Fruit fly (Drosophila melanogaster) whole organism, prepupa: Measurements from ENCODE around the gene EMC10.

Experiments used
- CG10631 ChIP-seq: fragments of 200-800 bp; sonication (Bioruptor generic); optimal IDR thresholded peaks from 2 replicates; lab custom pipeline; 2016; ENCODE audit warnings: missing biosample characterization, missing genetic modification characterization
- CG10669 ChIP-seq: fragments of 200-800 bp; sonication (Bioruptor generic); optimal IDR thresholded peaks from 3 replicates; lab custom pipeline; 2018; ENCODE audit warnings: missing biosample characterization, mild to moderate bottlenecking, missing genetic modification characterization, moderate library complexity
- CG11294 ChIP-seq: fragments of 200-800 bp; sonication (Bioruptor generic); IDR thresholded peaks from 2 replicates; pipeline ENCODE4 v1.3.6; 2022; ENCODE audit warnings: missing biosample characterization, missing genetic modification characterization
- CG11762 ChIP-seq: fragments of 200-800 bp; sonication (Bioruptor generic); optimal IDR thresholded peaks from 3 replicates; lab custom pipeline; 2016; ENCODE audit warnings: missing biosample characterization, missing genetic modification characterization; ENCODE audit not compliant: insufficient read depth
- CG11902 ChIP-seq: fragments of 200-800 bp; sonication (Bioruptor generic); optimal IDR thresholded peaks from 3 replicates; lab custom pipeline; 2016; ENCODE audit warnings: missing biosample characterization, missing genetic modification characterization
- CG1621 ChIP-seq: fragments of 200-800 bp; sonication (Bioruptor generic); optimal IDR thresholded peaks from 3 replicates; lab custom pipeline; 2018; ENCODE audit warnings: missing biosample characterization, mild to moderate bottlenecking, missing genetic modification characterization
- CG16779 ChIP-seq: fragments of 200-800 bp; sonication (Bioruptor generic); optimal IDR thresholded peaks from 3 replicates; lab custom pipeline; 2017; ENCODE audit warnings: missing biosample characterization, mild to moderate bottlenecking, missing genetic modification characterization
- CG3032 ChIP-seq: fragments of 200-800 bp; optimal IDR thresholded peaks from 2 replicates; lab custom pipeline; 2019; ENCODE audit warnings: missing biosample characterization, mild to moderate bottlenecking, missing genetic modification characterization, moderate library complexity
- CG32006 ChIP-seq: fragments of 200-800 bp; sonication (Bioruptor generic); optimal IDR thresholded peaks from 3 replicates; lab custom pipeline; 2017; ENCODE audit warnings: missing biosample characterization, mild to moderate bottlenecking, missing genetic modification characterization
- CG34406 ChIP-seq: fragments of 200-800 bp; sonication (Bioruptor generic); optimal IDR thresholded peaks from 3 replicates; lab custom pipeline; 2016; ENCODE audit warnings: missing biosample characterization, missing genetic modification characterization
- CG3919 ChIP-seq: fragments of 200-800 bp; sonication (Bioruptor generic); optimal IDR thresholded peaks from 3 replicates; lab custom pipeline; 2016; ENCODE audit warnings: missing biosample characterization, missing genetic modification characterization
- CG4318 ChIP-seq: fragments of 200-800 bp; sonication (Bioruptor generic); optimal IDR thresholded peaks from 3 replicates; lab custom pipeline; 2017; ENCODE audit warnings: missing biosample characterization, mild to moderate bottlenecking, missing genetic modification characterization
- CG6163 ChIP-seq: fragments of 200-800 bp; sonication (Bioruptor generic); IDR thresholded peaks from 3 replicates; pipeline ENCODE4 v1.3.6; 2022; ENCODE audit warnings: missing biosample characterization, missing genetic modification characterization
- CG6276 ChIP-seq: fragments of 200-800 bp; sonication (Bioruptor generic); optimal IDR thresholded peaks from 2 replicates; lab custom pipeline; 2017; ENCODE audit warnings: missing biosample characterization, mild to moderate bottlenecking, missing genetic modification characterization
- CG6808 ChIP-seq: fragments of 200-800 bp; sonication (Bioruptor generic); optimal IDR thresholded peaks from 3 replicates; lab custom pipeline; 2017; ENCODE audit warnings: missing biosample characterization, missing genetic modification characterization, mild to moderate bottlenecking, moderate library complexity, missing genetic modification reagents
- CG6854 ChIP-seq: fragments of 200-800 bp; sonication (Bioruptor generic); optimal IDR thresholded peaks from 2 replicates; lab custom pipeline; 2017; ENCODE audit warnings: missing biosample characterization, mild to moderate bottlenecking, missing genetic modification characterization
- CG7368 ChIP-seq: fragments of 200-800 bp; sonication (Bioruptor generic); optimal IDR thresholded peaks from 3 replicates; lab custom pipeline; 2016; ENCODE audit warnings: missing biosample characterization, missing genetic modification characterization
- CG8119 ChIP-seq: fragments of 200-800 bp; sonication (Bioruptor generic); IDR thresholded peaks from 3 replicates; pipeline ENCODE4 v1.3.6; 2022; ENCODE audit warnings: missing biosample characterization, missing genetic modification characterization
- CG8319 ChIP-seq: fragments of 200-800 bp; sonication (Bioruptor generic); optimal IDR thresholded peaks from 3 replicates; lab custom pipeline; 2016; ENCODE audit warnings: missing biosample characterization, missing genetic modification characterization
- CG9139 ChIP-seq: fragments of 200-800 bp; sonication (Bioruptor generic); optimal IDR thresholded peaks from 3 replicates; lab custom pipeline; 2017; ENCODE audit warnings: missing biosample characterization, mild to moderate bottlenecking, missing genetic modification characterization
- Eip75B ChIP-seq: fragments of 200-800 bp; sonication (Bioruptor generic); optimal IDR thresholded peaks from 3 replicates; lab custom pipeline; 2016; ENCODE audit warnings: missing biosample characterization, missing genetic modification characterization
- Eip78C ChIP-seq: fragments of 200-800 bp; sonication (Bioruptor generic); peaks from one replicate; lab custom pipeline; 2016; ENCODE audit warnings: missing biosample characterization, missing genetic modification characterization
- Eip93F ChIP-seq: fragments of 200-800 bp; sonication (Bioruptor generic); optimal IDR thresholded peaks from 2 replicates; lab custom pipeline; 2016; ENCODE audit warnings: missing biosample characterization, mild to moderate bottlenecking, missing genetic modification characterization
- Ets96B ChIP-seq: fragments of 200-800 bp; optimal IDR thresholded peaks from 2 replicates; lab custom pipeline; 2019; ENCODE audit warnings: missing biosample characterization, mild to moderate bottlenecking, missing genetic modification characterization, moderate library complexity
- Gug ChIP-seq: fragments of 200-800 bp; sonication (Bioruptor generic); IDR thresholded peaks from 2 replicates; pipeline ENCODE4 v1.3.6; 2022; ENCODE audit warnings: missing biosample characterization, missing genetic modification characterization
- Hr39 ChIP-seq: fragments of 200-800 bp; sonication (Bioruptor generic); optimal IDR thresholded peaks from 2 replicates; lab custom pipeline; 2016; ENCODE audit warnings: missing biosample characterization, missing genetic modification characterization
- OdsH ChIP-seq: fragments of 200-800 bp; sonication (Bioruptor generic); optimal IDR thresholded peaks from 3 replicates; lab custom pipeline; 2016; ENCODE audit warnings: missing biosample characterization, missing genetic modification characterization
- Sox15 ChIP-seq: fragments of 200-800 bp; sonication (Bioruptor generic); optimal IDR thresholded peaks from 3 replicates; lab custom pipeline; 2016; ENCODE audit warnings: missing biosample characterization, missing genetic modification characterization
- achi ChIP-seq: fragments of 200-800 bp; sonication (Bioruptor generic); optimal IDR thresholded peaks from 3 replicates; lab custom pipeline; 2016; ENCODE audit warnings: missing biosample characterization, missing genetic modification characterization
- acj6 ChIP-seq: fragments of 200-800 bp; sonication (Bioruptor generic); optimal IDR thresholded peaks from 3 replicates; lab custom pipeline; 2016; ENCODE audit warnings: missing biosample characterization, missing genetic modification characterization
- cyc ChIP-seq: fragments of 200-800 bp; sonication (Bioruptor generic); optimal IDR thresholded peaks from 3 replicates; lab custom pipeline; 2016; ENCODE audit warnings: missing biosample characterization, missing genetic modification characterization
- dsx ChIP-seq: fragments of 200-800 bp; optimal IDR thresholded peaks from 3 replicates; lab custom pipeline; 2019; ENCODE audit warnings: missing biosample characterization, mild to moderate bottlenecking, missing genetic modification characterization, moderate library complexity; ENCODE audit not compliant: poor library complexity, severe bottlenecking
- esn ChIP-seq: fragments of 200-800 bp; sonication (Bioruptor generic); optimal IDR thresholded peaks from 2 replicates; lab custom pipeline; 2016; ENCODE audit warnings: missing biosample characterization, mild to moderate bottlenecking, missing genetic modification characterization, moderate library complexity
- fd59A ChIP-seq: fragments of 200-800 bp; sonication (Bioruptor generic); optimal IDR thresholded peaks from 2 replicates; lab custom pipeline; 2017; ENCODE audit warnings: missing biosample characterization, mild to moderate bottlenecking, missing genetic modification characterization, missing genetic modification reagents
- fkh ChIP-seq: fragments of 200-800 bp; sonication (Bioruptor generic); optimal IDR thresholded peaks from 3 replicates; lab custom pipeline; 2017; ENCODE audit warnings: missing biosample characterization, mild to moderate bottlenecking, missing genetic modification characterization, moderate library complexity
- net ChIP-seq: fragments of 200-800 bp; sonication (Bioruptor generic); optimal IDR thresholded peaks from 3 replicates; lab custom pipeline; 2016; ENCODE audit warnings: missing biosample characterization, missing genetic modification characterization
- salr ChIP-seq, 2 experiments: fragments of 200-800 bp; sonication (Bioruptor generic); optimal IDR thresholded peaks; 3 replicates each; lab custom pipeline; 2016 to 2018; ENCODE audit warnings: missing biosample characterization in 2 of 2, missing genetic modification characterization in 2 of 2, mild to moderate bottlenecking in 1 of 2
- spab ChIP-seq: fragments of 200-800 bp; sonication (Bioruptor generic); optimal IDR thresholded peaks from 2 replicates; lab custom pipeline; 2017; ENCODE audit warnings: missing biosample characterization, mild to moderate bottlenecking, missing genetic modification characterization, missing genetic modification reagents
- ss ChIP-seq, 2 experiments: fragments of 200-800 bp; sonication (Bioruptor generic); optimal IDR thresholded peaks; 2 replicates in 1 of 2; 3 replicates in 1 of 2; lab custom pipeline; 2017 to 2018; ENCODE audit warnings: mild to moderate bottlenecking in 2 of 2, missing biosample characterization in 2 of 2, missing genetic modification characterization in 2 of 2, moderate library complexity in 1 of 2
- svp ChIP-seq: fragments of 200-800 bp; sonication (Bioruptor generic); peaks from one replicate; lab custom pipeline; 2016; ENCODE audit warnings: missing biosample characterization, missing genetic modification characterization
- topi ChIP-seq: fragments of 200-800 bp; sonication (Bioruptor generic); optimal IDR thresholded peaks from 3 replicates; lab custom pipeline; 2016; ENCODE audit warnings: missing biosample characterization, missing genetic modification characterization

The EMC10 gene

dm6 chr3L:21594408-21594807 is 20.5 kb downstream of the EMC10 start (continued):
- TF ChIP-seq salr (GFP tag; optimal IDR thresholded peaks at IDR 0.05; lab: Kevin White, UChicago) (peak in 1 of 2 experiments; percentile 37), Eip75B (GFP tag; lab: Kevin White, UChicago) (peak; percentile 59), CG7368 (peak; percentile 34), Gug (GFP tag; lab: Robert Waterston, UW) (no peak), CG6808 (GFP tag; lab: Kevin White, UChicago) (peak; percentile 46), CG9139 (no peak), CG6276 (no peak), Eip93F (GFP tag; lab: Kevin White, UChicago) (no peak)

dm6 chr3L:21598337-21598736 is 24.4 kb downstream of the EMC10 start:
- TF ChIP-seq ss (GFP tag; optimal IDR thresholded peaks at IDR 0.05; lab: Kevin White, UChicago): peak in 1 of 2 experiments; percentile 3
- TF ChIP-seq dsx (GFP tag; lab: Kevin White, UChicago): no peak
- peak; percentile 33; the same call in 2 of the 3 replicates for TF ChIP-seq CG8119 (GFP tag; lab: Robert Waterston, UW)
- peak; percentile 6 for TF ChIP-seq svp (GFP tag; lab: Kevin White, UChicago)
- no peak for TF ChIP-seq CG10669 (GFP tag; lab: Kevin White, UChicago)
- peak; percentile 46 for TF ChIP-seq Eip78C (GFP tag; lab: Kevin White, UChicago)
- no peak for TF ChIP-seq CG11902
- no peak for TF ChIP-seq topi (GFP tag; lab: Kevin White, UChicago)
- TF ChIP-seq, all 60 proteins: peak for 4

- no peak for TF ChIP-seq achi (GFP tag; lab: Kevin White, UChicago)
- peak; percentile 36 for TF ChIP-seq fd59A (GFP tag; lab: Kevin White, UChicago)
- no peak for TF ChIP-seq topi (GFP tag; lab: Kevin White, UChicago)
- TF ChIP-seq CG8319 (GFP tag; lab: Kevin White, UChicago): no peak
- no peak for TF ChIP-seq CG32006 (GFP tag; lab: Kevin White, UChicago)
- TF ChIP-seq CG6808 (GFP tag; lab: Kevin White, UChicago): peak; percentile 59
- TF ChIP-seq acj6 (GFP tag; lab: Kevin White, UChicago): peak; percentile 13
- TF ChIP-seq CG8119 (GFP tag; lab: Robert Waterston, UW): no peak
- peak; percentile 45 for TF ChIP-seq svp (GFP tag; lab: Kevin White, UChicago)
- TF ChIP-seq CG1621: no peak
- peak; percentile 42 for TF ChIP-seq Ets96B (tag; lab: Kevin White, UChicago)
- peak; percentile 71 for TF ChIP-seq Eip78C (GFP tag; lab: Kevin White, UChicago)
- TF ChIP-seq ss (GFP tag; optimal IDR thresholded peaks at IDR 0.05; lab: Kevin White, UChicago): peak in 1 of 2 experiments; percentile 48
- TF ChIP-seq CG34406: peak; percentile 9
- no peak for TF ChIP-seq Eip75B (GFP tag; lab: Kevin White, UChicago)
- TF ChIP-seq CG6163 (GFP tag; lab: Robert Waterston, UW): no peak
- TF ChIP-seq CG11902: no peak
- peak; percentile 25 for TF ChIP-seq CG3919 (GFP tag; lab: Kevin White, UChicago)
- no peak for TF ChIP-seq fkh (GFP tag; lab: Kevin White, UChicago)
- TF ChIP-seq spab: peak; percentile 55
- TF ChIP-seq CG3032 (tag; lab: Kevin White, UChicago): peak; percentile 39
- peak; percentile 45 for TF ChIP-seq CG10631
- TF ChIP-seq CG11762 (GFP tag; lab: Kevin White, UChicago): no peak
These were observed 28.3 kb downstream of the EMC10 start for dm6 chr3L:21602275-21602674.

- TF ChIP-seq ss (GFP tag; optimal IDR thresholded peaks at IDR 0.05; lab: Kevin White, UChicago) (no peak), CG1621 (no peak), CG11902 (no peak), spab (no peak), cyc (GFP tag; lab: Kevin White, UChicago) (peak; percentile 61), Sox15 (GFP tag; lab: Kevin White, UChicago) (no peak), CG11762 (GFP tag; lab: Kevin White, UChicago) (no peak), Ets96B (tag; lab: Kevin White, UChicago) (no peak), CG7368 (no peak), salr (GFP tag; optimal IDR thresholded peaks at IDR 0.05; lab: Kevin White, UChicago) (no peak), CG34406 (no peak), Eip75B (GFP tag; lab: Kevin White, UChicago) (no peak), Hr39 (GFP tag; lab: Kevin White, UChicago) (peak; percentile 69), CG3032 (tag; lab: Kevin White, UChicago) (no peak), topi (GFP tag; lab: Kevin White, UChicago) (no peak), CG6854 (no peak), CG6163 (GFP tag; lab: Robert Waterston, UW) (no peak), CG6276 (no peak), CG11294 (GFP tag; lab: Robert Waterston, UW) (no peak), dsx (GFP tag; lab: Kevin White, UChicago) (no peak), CG16779 (no peak), Eip93F (GFP tag; lab: Kevin White, UChicago) (no peak), CG6808 (GFP tag; lab: Kevin White, UChicago) (no peak), OdsH (no peak), esn (GFP tag; lab: Kevin White, UChicago) (peak; percentile 43), net (no peak), svp (GFP tag; lab: Kevin White, UChicago) (peak; percentile 77), CG4318 (GFP tag; lab: Kevin White, UChicago) (no peak), acj6 (GFP tag; lab: Kevin White, UChicago) (no peak), Eip78C (GFP tag; lab: Kevin White, UChicago) (no peak)
These were observed 30.3 kb downstream of the EMC10 start for dm6 chr3L:21604265-21604664.
